Fruit fly (Drosophila melanogaster): ENCODE measurements around the gene CG7443.

Gene CG7443

dm6 chr3R:8354458-8354857, 30.3 kb downstream of the CG7443 start (continued):
- TF ChIP-seq fd3F (GFP tag; optimal IDR thresholded peaks at IDR 0.05), result peak; percentile 28
- TF ChIP-seq bigmax (GFP tag; optimal IDR thresholded peaks at IDR 0.05), result no peak
- no peak for TF ChIP-seq CG18262 (tag; optimal IDR thresholded peaks at IDR 0.05)
- TF ChIP-seq sna (GFP tag; IDR thresholded peaks at IDR 0.05; ENCODE audit: partially characterized antibody), result no peak
- peak; percentile 25; the same call in 1 of the 2 replicates for TF ChIP-seq CG10321 (GFP tag; IDR thresholded peaks at IDR 0.05)
- TF ChIP-seq twi (tag; optimal IDR thresholded peaks at IDR 0.05), result no peak
- peak; percentile 62 for TF ChIP-seq oc (tag; optimal IDR thresholded peaks at IDR 0.05)
- peak; percentile 66 for TF ChIP-seq unpg (GFP tag; optimal IDR thresholded peaks at IDR 0.05)
- no peak for TF ChIP-seq CG8290 (GFP tag; optimal IDR thresholded peaks at IDR 0.05)
- peak in 1 of 2 experiments; percentile 42 for TF ChIP-seq CG8290 (tag; optimal IDR thresholded peaks at IDR 0.05)
- TF ChIP-seq CG14667 (GFP tag; IDR thresholded peaks at IDR 0.05), result peak; percentile 55; the same call in 1 of the 2 replicates
- TF ChIP-seq Atf6 (GFP tag; IDR thresholded peaks at IDR 0.05), result peak; percentile 19; the same call in 1 of the 2 replicates
- peak; percentile 69 for TF ChIP-seq PHDP (tag; optimal IDR thresholded peaks at IDR 0.05)
- peak; percentile 81 for TF ChIP-seq ci (GFP tag; IDR thresholded peaks at IDR 0.05)
- peak; percentile 43 for TF ChIP-seq HHEX (GFP tag; optimal IDR thresholded peaks at IDR 0.05)
- TF ChIP-seq klu (GFP tag; IDR thresholded peaks at IDR 0.05), result no peak
- TF ChIP-seq CG4360 (GFP tag; IDR thresholded peaks at IDR 0.05), result 0 out of 2 replicates have a peak, but pooled peaks have one; percentile 10
- no peak for TF ChIP-seq Pdp1 (GFP tag; optimal IDR thresholded peaks at IDR 0.05)
- no peak for TF ChIP-seq chn (GFP tag; optimal IDR thresholded peaks at IDR 0.05)
- peak; percentile 40; the same call in 1 of the 2 replicates for TF ChIP-seq wor (GFP tag; IDR thresholded peaks at IDR 0.05)
- peak; percentile 10 for TF ChIP-seq vfl (GFP tag; optimal IDR thresholded peaks at IDR 0.05)
- TF ChIP-seq Elba2 (GFP tag; optimal IDR thresholded peaks at IDR 0.05), result no peak
- TF ChIP-seq nom (GFP tag; optimal IDR thresholded peaks at IDR 0.05), result no peak
- TF ChIP-seq Vsx1 (GFP tag; optimal IDR thresholded peaks at IDR 0.05), result peak; percentile 10
- peak; percentile 11 for TF ChIP-seq org-1 (GFP tag; optimal IDR thresholded peaks at IDR 0.05)
- no peak for TF ChIP-seq tx (GFP tag; optimal IDR thresholded peaks at IDR 0.05)
- no peak for TF ChIP-seq HLH4C (GFP tag; IDR thresholded peaks at IDR 0.05; ENCODE audit: partially characterized antibody)
- peak; percentile 38 for TF ChIP-seq ems (GFP tag; optimal IDR thresholded peaks at IDR 0.05)
- no peak for TF ChIP-seq BtbVII (GFP tag; optimal IDR thresholded peaks at IDR 0.05)
- peak; percentile 54; the same call in 1 of the 2 replicates for TF ChIP-seq CG17328 (GFP tag; IDR thresholded peaks at IDR 0.05)
- no peak for TF ChIP-seq psq (GFP tag; optimal IDR thresholded peaks at IDR 0.05)
- TF ChIP-seq sqz (GFP tag; optimal IDR thresholded peaks at IDR 0.05), result no peak
- TF ChIP-seq CG18476 (GFP tag; optimal IDR thresholded peaks at IDR 0.05), result no peak
- 0 out of 2 replicates have a peak, but pooled peaks have one; percentile 41 for TF ChIP-seq danr (GFP tag; IDR thresholded peaks at IDR 0.05)
- peak; percentile 59 for TF ChIP-seq Ravus (GFP tag; IDR thresholded peaks at IDR 0.05)
- no peak for TF ChIP-seq B-H2 (GFP tag; optimal IDR thresholded peaks at IDR 0.05)
- TF ChIP-seq CG17385 (GFP tag; optimal IDR thresholded peaks at IDR 0.05), result peak; percentile 38
- TF ChIP-seq Taf1 (GFP tag; IDR thresholded peaks at IDR 0.05), result no peak
- no peak for TF ChIP-seq luna (GFP tag; optimal IDR thresholded peaks at IDR 0.05)
- peak; percentile 61 for TF ChIP-seq NfI (GFP tag; optimal IDR thresholded peaks at IDR 0.05)
- peak; percentile 26 for TF ChIP-seq CG3281 (GFP tag; optimal IDR thresholded peaks at IDR 0.05)
- no peak for TF ChIP-seq CG2875 (GFP tag; optimal IDR thresholded peaks at IDR 0.05)
- peak; percentile 72 for TF ChIP-seq CG15269 (tag; optimal IDR thresholded peaks at IDR 0.05)
- peak; percentile 63; the same call in 2 of the 3 replicates for TF ChIP-seq ase (GFP tag; IDR thresholded peaks at IDR 0.05)
- TF ChIP-seq unc-4 (GFP tag; IDR thresholded peaks at IDR 0.05; ENCODE audit: partially characterized antibody), result no peak
- TF ChIP-seq dmrt99B (tag; optimal IDR thresholded peaks at IDR 0.05), result peak; percentile 52
- TF ChIP-seq Ssrp (tag; optimal IDR thresholded peaks at IDR 0.05), result peak; percentile 34
- TF ChIP-seq CG11085 (GFP tag; IDR thresholded peaks at IDR 0.05), result peak; percentile 68
- no peak for TF ChIP-seq zen2 (GFP tag; IDR thresholded peaks at IDR 0.05; ENCODE audit: partially characterized antibody)
- TF ChIP-seq peb (GFP tag; IDR thresholded peaks at IDR 0.05), result no peak
- TF ChIP-seq CG18619 (GFP tag; optimal IDR thresholded peaks at IDR 0.05), result peak; percentile 33
